Worm (Caenorhabditis elegans) whole organism, L2 larva: ENCODE measurements around the gene T20B3.14.

Experiments
- ceh-82 ChIP-seq: fragments of 150-350 bp; optimal IDR thresholded peaks from 2 replicates; lab custom pipeline; 2014; ENCODE audit warnings: missing biosample characterization, missing genetic modification characterization
- unc-62 ChIP-seq: fragments of 150-350 bp; optimal IDR thresholded peaks from 2 replicates; lab custom pipeline; 2014; ENCODE audit warnings: missing biosample characterization, missing genetic modification reagents, missing genetic modification characterization

ce11 chrV:16811841-16812240 lies 9.3 kb downstream of the T20B3.14 start:
- no peak for TF ChIP-seq unc-62 (GFP tag; lab: Kevin White, UChicago)
- no peak for TF ChIP-seq ceh-82
